Worm (Caenorhabditis elegans) whole organism, late embryonic: Measurements from ENCODE around the gene F46C8.1.

ENCODE experiments used
- C38D4.7 ChIP-seq: fragments of 200-800 bp; sonication (Bioruptor generic); optimal IDR thresholded peaks from 2 replicates; lab custom pipeline; 2018; ENCODE audit warnings: mild to moderate bottlenecking, missing genetic modification characterization, moderate library complexity, missing compliant biosample characterization
- F13H6.1 ChIP-seq: sonication (generic microtip); optimal IDR thresholded peaks from 2 replicates; lab custom pipeline; 2016; ENCODE audit warnings: missing genetic modification characterization, missing compliant biosample characterization
- Y22D7AL.16 ChIP-seq: sonication (generic microtip); optimal IDR thresholded peaks from 2 replicates; lab custom pipeline; 2016; ENCODE audit warnings: missing genetic modification characterization, missing compliant biosample characterization
- ama-1 ChIP-seq: fragments of 150-350 bp; optimal IDR thresholded peaks from 2 replicates; lab custom pipeline; 2014
- ceh-18 ChIP-seq: sonication (generic microtip); optimal IDR thresholded peaks from 2 replicates; lab custom pipeline; 2016; ENCODE audit warnings: missing genetic modification characterization, missing compliant biosample characterization
- ceh-19 ChIP-seq: fragments of 200-800 bp; sonication (Bioruptor generic); optimal IDR thresholded peaks from 2 replicates; lab custom pipeline; 2018; ENCODE audit warnings: mild to moderate bottlenecking, missing genetic modification characterization, missing compliant biosample characterization
- ceh-22 ChIP-seq: sonication (generic microtip); optimal IDR thresholded peaks from 2 replicates; lab custom pipeline; 2017; ENCODE audit warnings: missing biosample characterization, missing genetic modification characterization
- ceh-30 ChIP-seq: fragments of 150-350 bp; optimal IDR thresholded peaks from 2 replicates; lab custom pipeline; 2014; ENCODE audit warnings: missing biosample characterization, missing genetic modification characterization
- ceh-31 ChIP-seq: sonication (generic microtip); optimal IDR thresholded peaks from 2 replicates; lab custom pipeline; 2016; ENCODE audit warnings: missing genetic modification characterization, missing compliant biosample characterization
- ceh-6 ChIP-seq: fragments of 200-800 bp; sonication (Bioruptor generic); optimal IDR thresholded peaks from 2 replicates; lab custom pipeline; 2018; ENCODE audit warnings: mild to moderate bottlenecking, missing genetic modification characterization, missing compliant biosample characterization
- ceh-9 ChIP-seq: sonication (generic microtip); optimal IDR thresholded peaks from 2 replicates; lab custom pipeline; 2016; ENCODE audit warnings: mild to moderate bottlenecking, missing genetic modification characterization, inconsistent platforms, missing compliant biosample characterization
- dmd-4 ChIP-seq: sonication (generic microtip); optimal IDR thresholded peaks from 2 replicates; lab custom pipeline; 2016; ENCODE audit warnings: borderline replicate concordance, missing genetic modification characterization, missing compliant biosample characterization
- dve-1 ChIP-seq: sonication (generic microtip); optimal IDR thresholded peaks from 2 replicates; lab custom pipeline; 2017; ENCODE audit warnings: antibody characterized with exemption, mild to moderate bottlenecking, missing genetic modification characterization, missing compliant biosample characterization
- elt-2 ChIP-seq: sonication (generic microtip); optimal IDR thresholded peaks from 2 replicates; lab custom pipeline; 2016; ENCODE audit warnings: missing genetic modification reagents, missing genetic modification characterization, missing compliant biosample characterization
- ets-4 ChIP-seq: sonication (generic microtip); optimal IDR thresholded peaks from 2 replicates; lab custom pipeline; 2016; ENCODE audit warnings: missing genetic modification characterization, missing compliant biosample characterization
- fkh-10 ChIP-seq: fragments of 150-350 bp; optimal IDR thresholded peaks from 2 replicates; lab custom pipeline; 2014; ENCODE audit warnings: missing biosample characterization, missing genetic modification reagents, missing genetic modification characterization
- fkh-6 ChIP-seq: sonication (generic microtip); optimal IDR thresholded peaks from 2 replicates; lab custom pipeline; 2016; ENCODE audit warnings: missing genetic modification characterization, missing compliant biosample characterization
- gmeb-2 ChIP-seq: sonication (generic microtip); optimal IDR thresholded peaks from 2 replicates; lab custom pipeline; 2016; ENCODE audit warnings: missing genetic modification characterization, inconsistent platforms, missing compliant biosample characterization
- hlh-15 ChIP-seq: sonication (generic microtip); optimal IDR thresholded peaks from 2 replicates; lab custom pipeline; 2016; ENCODE audit warnings: missing genetic modification characterization, missing compliant biosample characterization
- hlh-30 ChIP-seq: sonication (generic microtip); optimal IDR thresholded peaks from 2 replicates; lab custom pipeline; 2017; ENCODE audit warnings: antibody characterized with exemption, missing genetic modification characterization, missing compliant biosample characterization; ENCODE audit not compliant: insufficient read depth
- hlh-6 ChIP-seq: sonication (generic microtip); optimal IDR thresholded peaks from 2 replicates; lab custom pipeline; 2016; ENCODE audit warnings: missing genotype, missing genetic modification characterization, missing compliant biosample characterization
- lim-6 ChIP-seq: sonication (generic microtip); optimal IDR thresholded peaks from 2 replicates; lab custom pipeline; 2016; ENCODE audit warnings: missing genetic modification characterization, missing compliant biosample characterization
- lin-11 ChIP-seq: fragments of 200-800 bp; sonication (Bioruptor generic); optimal IDR thresholded peaks from 2 replicates; lab custom pipeline; 2018; ENCODE audit warnings: mild to moderate bottlenecking, missing genetic modification characterization, missing compliant biosample characterization
- madf-2 ChIP-seq: sonication (generic microtip); optimal IDR thresholded peaks from 2 replicates; lab custom pipeline; 2017; ENCODE audit warnings: missing genetic modification characterization, missing compliant biosample characterization
- mec-3 ChIP-seq: sonication (generic microtip); optimal IDR thresholded peaks from 2 replicates; lab custom pipeline; 2016; ENCODE audit warnings: borderline replicate concordance, missing genetic modification characterization, missing compliant biosample characterization
- nfya-1 ChIP-seq: sonication (generic microtip); optimal IDR thresholded peaks from 2 replicates; lab custom pipeline; 2017; ENCODE audit warnings: missing genetic modification characterization, mild to moderate bottlenecking, missing compliant biosample characterization, antibody characterized with exemption, moderate library complexity
- nhr-11 ChIP-seq: fragments of 150-350 bp; optimal IDR thresholded peaks from 2 replicates; lab custom pipeline; 2014; ENCODE audit warnings: missing biosample characterization, missing genetic modification characterization
- nhr-232 ChIP-seq: sonication (generic microtip); optimal IDR thresholded peaks from 2 replicates; lab custom pipeline; 2016; ENCODE audit warnings: missing genetic modification characterization, missing compliant biosample characterization
- npax-4 ChIP-seq: sonication (generic microtip); optimal IDR thresholded peaks from 2 replicates; lab custom pipeline; 2016; ENCODE audit warnings: missing genetic modification characterization, missing compliant biosample characterization
- pat-9 ChIP-seq: fragments of 200-800 bp; sonication (Bioruptor generic); optimal IDR thresholded peaks from 2 replicates; lab custom pipeline; 2018; ENCODE audit warnings: mild to moderate bottlenecking, missing genetic modification characterization, moderate library complexity, missing compliant biosample characterization
- pha-2 ChIP-seq: sonication (generic microtip); optimal IDR thresholded peaks from 2 replicates; lab custom pipeline; 2017; ENCODE audit warnings: mild to moderate bottlenecking, missing genetic modification characterization, missing compliant biosample characterization
- pqm-1 ChIP-seq: sonication (generic microtip); optimal IDR thresholded peaks from 2 replicates; lab custom pipeline; 2016; ENCODE audit warnings: missing genetic modification characterization, missing compliant biosample characterization
- pros-1 ChIP-seq: fragments of 150-350 bp; optimal IDR thresholded peaks from 2 replicates; lab custom pipeline; 2014; ENCODE audit warnings: missing biosample characterization, missing genetic modification reagents, missing genetic modification characterization
- ref-2 ChIP-seq: sonication (generic microtip); optimal IDR thresholded peaks from 2 replicates; lab custom pipeline; 2016; ENCODE audit warnings: missing genetic modification characterization, missing compliant biosample characterization
- rnt-1 ChIP-seq: sonication (generic microtip); optimal IDR thresholded peaks from 2 replicates; lab custom pipeline; 2016; ENCODE audit warnings: missing genetic modification characterization, missing compliant biosample characterization
- sdc-2 ChIP-seq: sonication (generic microtip); optimal IDR thresholded peaks from 2 replicates; lab custom pipeline; 2016; ENCODE audit warnings: missing genotype, missing genetic modification characterization, missing compliant biosample characterization
- sox-2 ChIP-seq: fragments of 200-800 bp; sonication (Bioruptor generic); IDR thresholded peaks from 2 replicates; pipeline ENCODE4 v1.3.6; 2022; ENCODE audit warnings: missing genetic modification reagents, missing genetic modification characterization, missing compliant biosample characterization
- sox-4 ChIP-seq: sonication (generic microtip); optimal IDR thresholded peaks from 2 replicates; lab custom pipeline; 2017; ENCODE audit warnings: mild to moderate bottlenecking, missing genetic modification characterization, inconsistent platforms, missing compliant biosample characterization
- syd-9 ChIP-seq: sonication (generic microtip); optimal IDR thresholded peaks from 2 replicates; lab custom pipeline; 2016; ENCODE audit warnings: mild to moderate bottlenecking, missing genetic modification characterization, moderate library complexity, missing compliant biosample characterization
- tbx-2 ChIP-seq: sonication (generic microtip); optimal IDR thresholded peaks from 2 replicates; lab custom pipeline; 2016; ENCODE audit warnings: missing genetic modification characterization, missing compliant biosample characterization
- tbx-7 ChIP-seq: sonication (generic microtip); optimal IDR thresholded peaks from 2 replicates; lab custom pipeline; 2016; ENCODE audit warnings: missing genotype, missing genetic modification characterization, missing compliant biosample characterization
- unc-3 ChIP-seq, 2 experiments: fragments of 200-800 bp in 1 of 2; sonication (Bioruptor generic) in 1 of 2; sonication (generic microtip) in 1 of 2; conservative IDR thresholded peaks in 1 of 2; optimal IDR thresholded peaks in 1 of 2; 2 replicates each; pipeline versions ENCODE4 v1.3.6 to Lab custom; 2016 to 2022; ENCODE audit warnings: missing compliant biosample characterization in 2 of 2, missing genetic modification characterization in 2 of 2, missing genetic modification reagents in 1 of 2
- unc-42 ChIP-seq: sonication (generic microtip); optimal IDR thresholded peaks from 2 replicates; lab custom pipeline; 2016; ENCODE audit warnings: missing genotype, missing genetic modification characterization, missing compliant biosample characterization
- unc-55 ChIP-seq: sonication (generic microtip); optimal IDR thresholded peaks from 2 replicates; lab custom pipeline; 2017; ENCODE audit warnings: missing biosample characterization, missing genetic modification reagents, missing genetic modification characterization
- unc-86 ChIP-seq: sonication (generic microtip); optimal IDR thresholded peaks from 2 replicates; lab custom pipeline; 2016; ENCODE audit warnings: missing genetic modification characterization, missing compliant biosample characterization
- ztf-16 ChIP-seq: sonication (generic microtip); optimal IDR thresholded peaks from 2 replicates; lab custom pipeline; 2017; ENCODE audit warnings: missing genetic modification characterization, missing compliant biosample characterization

Gene F46C8.1

ce11 chrX:7558928-7559455, 10.7 kb downstream of the F46C8.1 start, which contains the start of the genes PDB1.1 and F08C6.5:
PDB1.1 (minus strand) TSS chrX:7559085.
F08C6.5 (plus strand) TSS chrX:7559405.
- TF ChIP-seq ceh-9 (tag; lab: Kevin White, UChicago): no peak
- peak; percentile 33 for TF ChIP-seq elt-2 (tag; lab: Kevin White, UChicago)

- TF ChIP-seq ceh-6 (GFP tag; lab: Kevin White, UChicago): no peak
- no peak for TF ChIP-seq ama-1
- no peak for TF ChIP-seq mec-3 (tag; lab: Kevin White, UChicago)
- TF ChIP-seq unc-55 (GFP tag; lab: Kevin White, UChicago): no peak
- no peak for TF ChIP-seq sdc-2 (tag; lab: Kevin White, UChicago)
- no peak for TF ChIP-seq lim-6 (tag; lab: Kevin White, UChicago)
- TF ChIP-seq ceh-30: no peak
- TF ChIP-seq sox-4 (tag; lab: Kevin White, UChicago): no peak
- no peak for TF ChIP-seq C38D4.7 (GFP tag; lab: Kevin White, UChicago)
- no peak for TF ChIP-seq nhr-232 (tag; lab: Kevin White, UChicago)
- TF ChIP-seq unc-42 (tag; lab: Kevin White, UChicago): no peak
- no peak for TF ChIP-seq sox-2 (GFP tag; lab: Robert Waterston, UW)
- no peak for TF ChIP-seq pros-1 (tag; lab: Kevin White, UChicago)
- TF ChIP-seq pat-9: no peak
- no peak for TF ChIP-seq npax-4 (tag; lab: Kevin White, UChicago)
- no peak for TF ChIP-seq hlh-15
- no peak for TF ChIP-seq pqm-1
- no peak for TF ChIP-seq Y22D7AL.16 (tag; lab: Kevin White, UChicago)
- TF ChIP-seq, all 69 proteins: peak for 0
Measured at ce11 chrX:7561972-7562371, 13.7 kb downstream of the F46C8.1 start.

DNA sequence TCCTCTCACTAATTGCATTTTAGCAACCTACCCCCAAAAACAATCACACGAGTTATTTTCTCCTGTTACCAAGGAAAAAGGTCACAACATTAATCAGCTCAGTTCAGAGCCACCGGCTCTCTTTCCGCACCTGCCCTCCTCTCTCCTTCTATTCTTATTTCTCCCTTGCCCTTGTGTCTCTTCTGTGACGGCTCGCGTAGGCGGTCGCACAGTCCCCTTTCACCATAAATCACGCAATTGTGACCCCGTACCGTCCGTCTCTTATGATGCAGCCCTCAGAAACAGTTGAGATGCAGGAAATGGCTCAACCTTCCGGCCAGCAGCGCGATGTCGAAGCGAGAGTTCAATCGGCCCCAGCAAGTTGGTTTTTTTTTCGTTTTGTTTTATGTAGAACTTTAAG, 14.4 kb downstream of the F46C8.1 start, which contains the start of gene sto-1:
Gene sto-1, plus strand, starts transcription at position 200 of the 400 bp plus-strand sequence.
- TF ChIP-seq pqm-1 (no peak), ets-4 (no peak), tbx-7 (tag; lab: Kevin White, UChicago) (no peak), ceh-31 (tag; lab: Kevin White, UChicago) (peak; percentile 4), ceh-19 (GFP tag; lab: Kevin White, UChicago) (no peak), nhr-232 (tag; lab: Kevin White, UChicago) (peak; percentile 5), fkh-6 (tag; lab: Kevin White, UChicago) (peak; percentile 37), nhr-11 (no peak), elt-2 (tag; lab: Kevin White, UChicago) (no peak), npax-4 (tag; lab: Kevin White, UChicago) (no peak), rnt-1 (tag; lab: Kevin White, UChicago) (no peak), unc-86 (no peak), hlh-30 (tag; lab: Kevin White, UChicago) (no peak), fkh-10 (no peak), pha-2 (tag; lab: Kevin White, UChicago) (no peak), tbx-2 (peak; percentile 12), ztf-16 (no peak), F13H6.1 (tag; lab: Kevin White, UChicago) (no peak), dve-1 (tag; lab: Kevin White, UChicago) (no peak), nfya-1 (tag; lab: Kevin White, UChicago) (no peak), ceh-9 (tag; lab: Kevin White, UChicago) (no peak), hlh-15 (no peak), ama-1 (no peak), syd-9 (no peak), sox-4 (tag; lab: Kevin White, UChicago) (no peak), mec-3 (tag; lab: Kevin White, UChicago) (no peak), madf-2 (tag; lab: Kevin White, UChicago) (no peak), unc-42 (tag; lab: Kevin White, UChicago) (no peak), ref-2 (peak; percentile 38), ceh-18 (no peak), sdc-2 (tag; lab: Kevin White, UChicago) (no peak), lin-11 (tag; lab: Kevin White, UChicago) (no peak), hlh-6 (tag; lab: Kevin White, UChicago) (peak; percentile 59), C38D4.7 (GFP tag; lab: Kevin White, UChicago) (no peak), ceh-22 (tag; lab: Kevin White, UChicago) (no peak), ceh-30 (no peak), unc-3 (GFP tag; conservative IDR thresholded peaks at IDR 0.05; lab: Robert Waterston, UW) (no peak), unc-3 (tag; optimal IDR thresholded peaks at IDR 0.05; lab: Kevin White, UChicago) (no peak), dmd-4 (tag; lab: Kevin White, UChicago) (no peak), pros-1 (tag; lab: Kevin White, UChicago) (no peak), gmeb-2 (no peak)
